Worm (Caenorhabditis elegans): ENCODE measurements around the gene C06H5.8.

C06H5.8 gene

ce11 chrV:17966747-17967146, 47.9 kb downstream of the C06H5.8 start, which contains the start of gene gck-3:
Gene gck-3, minus strand, starts transcription at chrV:17966847.
- TF ChIP-seq cog-1 (tag; optimal IDR thresholded peaks at IDR 0.05) (no peak), flt-1 (GFP tag; IDR thresholded peaks at IDR 0.05) (no peak), ztf-23 (GFP tag; IDR thresholded peaks at IDR 0.05) (no peak)

Data from whole organism, midembryonic.